Fruit fly (Drosophila melanogaster) whole organism, embryonic: ENCODE measurements around the gene CG6195.
A peak's percentile ranks its signal among the peaks of the same experiment; 100 is the strongest.

ENCODE experiments used
- Atf6 ChIP-seq: fragments of 200-800 bp; sonication (Bioruptor generic); IDR thresholded peaks from 2 replicates; pipeline ENCODE4 v1.3.6; 2022; ENCODE audit warnings: missing biosample characterization, missing genetic modification characterization
- CG11504 ChIP-seq: fragments of 200-800 bp; sonication (Bioruptor generic); optimal IDR thresholded peaks from 3 replicates; lab custom pipeline; 2019; ENCODE audit warnings: missing biosample characterization, mild to moderate bottlenecking, missing genetic modification characterization, moderate library complexity
- CG12769 ChIP-seq: fragments of 200-800 bp; sonication (Bioruptor generic); optimal IDR thresholded peaks from 2 replicates; lab custom pipeline; 2019; ENCODE audit warnings: missing biosample characterization, mild to moderate bottlenecking, missing genetic modification characterization, moderate library complexity
- CG15011 ChIP-seq: fragments of 200-800 bp; sonication (Bioruptor generic); optimal IDR thresholded peaks from 3 replicates; lab custom pipeline; 2018; ENCODE audit warnings: missing biosample characterization, mild to moderate bottlenecking, missing genetic modification characterization
- CG17385 ChIP-seq: fragments of 200-800 bp; sonication (Bioruptor generic); optimal IDR thresholded peaks from 3 replicates; lab custom pipeline; 2018; ENCODE audit warnings: missing biosample characterization, mild to moderate bottlenecking, missing genetic modification characterization
- CG1792 ChIP-seq: fragments of 200-800 bp; sonication (Bioruptor generic); optimal IDR thresholded peaks from 2 replicates; lab custom pipeline; 2016; ENCODE audit warnings: missing biosample characterization, missing genetic modification characterization
- CG18262 ChIP-seq: fragments of 200-800 bp; optimal IDR thresholded peaks from 3 replicates; lab custom pipeline; 2019; ENCODE audit warnings: missing biosample characterization, mild to moderate bottlenecking, missing genetic modification characterization, moderate library complexity
- CG2875 ChIP-seq: fragments of 200-800 bp; sonication (Bioruptor generic); optimal IDR thresholded peaks from 2 replicates; lab custom pipeline; 2017; ENCODE audit warnings: missing biosample characterization, mild to moderate bottlenecking, missing genetic modification characterization, missing genetic modification reagents
- CG34224 ChIP-seq: fragments of 200-800 bp; sonication (Bioruptor generic); IDR thresholded peaks from 3 replicates; pipeline ENCODE4 v1.3.6; 2022; ENCODE audit warnings: missing biosample characterization, missing genetic modification characterization; ENCODE audit not compliant: partially characterized antibody
- CG3726 ChIP-seq: fragments of 200-800 bp; sonication (Bioruptor generic); IDR thresholded peaks from 3 replicates; pipeline ENCODE4, ENCODE4 v1.3.6; 2022; ENCODE audit warnings: missing biosample characterization, missing genetic modification characterization
- CG6813 ChIP-seq: fragments of 200-800 bp; sonication (Bioruptor generic); optimal IDR thresholded peaks from 2 replicates; lab custom pipeline; 2017; ENCODE audit warnings: missing biosample characterization, missing genetic modification characterization, mild to moderate bottlenecking, moderate library complexity, missing genetic modification reagents
- CG7928 ChIP-seq: fragments of 200-800 bp; sonication (Bioruptor generic); optimal IDR thresholded peaks from 2 replicates; lab custom pipeline; 2017; ENCODE audit warnings: missing biosample characterization, mild to moderate bottlenecking, missing genetic modification characterization
- CG8765 ChIP-seq: fragments of 200-800 bp; sonication (Bioruptor generic); IDR thresholded peaks from 2 replicates; pipeline ENCODE4 v1.3.6; 2022; ENCODE audit warnings: missing biosample characterization, missing genetic modification characterization
- CG9876 ChIP-seq: fragments of 200-800 bp; sonication (Bioruptor generic); optimal IDR thresholded peaks from 2 replicates; lab custom pipeline; 2016; ENCODE audit warnings: missing biosample characterization, missing genetic modification characterization
- CHES-1-like ChIP-seq: fragments of 200-800 bp; sonication (Bioruptor generic); optimal IDR thresholded peaks from 2 replicates; lab custom pipeline; 2016; ENCODE audit warnings: missing biosample characterization, missing genetic modification characterization
- Dll ChIP-seq: fragments of 200-800 bp; sonication (Bioruptor generic); IDR thresholded peaks from 4 replicates; pipeline ENCODE4 v1.3.6; 2022; ENCODE audit warnings: missing biosample characterization, missing genetic modification characterization; ENCODE audit not compliant: partially characterized antibody
- Dp ChIP-seq: fragments of 200-800 bp; sonication (Bioruptor generic); optimal IDR thresholded peaks from 2 replicates; lab custom pipeline; 2018; ENCODE audit warnings: missing biosample characterization, mild to moderate bottlenecking, missing genetic modification characterization, moderate library complexity
- Dref ChIP-seq: fragments of 200-800 bp; sonication (Bioruptor generic); IDR thresholded peaks from 2 replicates; pipeline ENCODE4 v1.3.6; 2022; ENCODE audit warnings: missing biosample characterization, missing genetic modification characterization
- Fer1 ChIP-seq: fragments of 200-800 bp; sonication (Bioruptor generic); optimal IDR thresholded peaks from 2 replicates; lab custom pipeline; 2017; ENCODE audit warnings: missing biosample characterization, mild to moderate bottlenecking, missing genetic modification characterization
- Fer3 ChIP-seq: fragments of 200-800 bp; sonication (Bioruptor generic); optimal IDR thresholded peaks from 2 replicates; lab custom pipeline; 2018; ENCODE audit warnings: missing biosample characterization, mild to moderate bottlenecking, missing genetic modification characterization, moderate library complexity
- Gug ChIP-seq: fragments of 200-800 bp; sonication (Bioruptor generic); IDR thresholded peaks from 4 replicates; pipeline ENCODE4 v1.3.6; 2022; ENCODE audit warnings: missing biosample characterization, missing genetic modification characterization
- Jarid2 ChIP-seq: fragments of 200-800 bp; sonication (Bioruptor generic); optimal IDR thresholded peaks from 3 replicates; lab custom pipeline; 2017; ENCODE audit warnings: mild to moderate bottlenecking, missing biosample characterization, missing genetic modification reagents, missing genetic modification characterization
- NC2α ChIP-seq: fragments of 200-800 bp; sonication (Bioruptor generic); optimal IDR thresholded peaks from 2 replicates; lab custom pipeline; 2016; ENCODE audit warnings: missing biosample characterization, missing genetic modification characterization
- Pdp1 ChIP-seq, 2 experiments: fragments of 200-800 bp; sonication (Bioruptor generic); optimal IDR thresholded peaks; 3 replicates each; lab custom pipeline; 2016; ENCODE audit warnings: missing biosample characterization in 2 of 2, missing genetic modification characterization in 2 of 2, mild to moderate bottlenecking in 1 of 2, moderate library complexity in 1 of 2
- Ptx1 ChIP-seq: fragments of 200-800 bp; sonication (Bioruptor generic); IDR thresholded peaks from 2 replicates; pipeline ENCODE4 v1.3.6; 2022; ENCODE audit warnings: missing biosample characterization, missing genetic modification characterization
- Rx ChIP-seq: fragments of 200-800 bp; sonication (Bioruptor generic); IDR thresholded peaks from 2 replicates; pipeline ENCODE4 v1.3.6; 2022; ENCODE audit warnings: missing biosample characterization, missing genetic modification characterization
- Sin3A ChIP-seq: fragments of >200 bp; optimal IDR thresholded peaks from 2 replicates; lab custom pipeline; 2018
- Ssrp ChIP-seq: fragments of 200-800 bp; sonication (Bioruptor generic); optimal IDR thresholded peaks from 2 replicates; lab custom pipeline; 2018; ENCODE audit warnings: missing biosample characterization, mild to moderate bottlenecking, missing genetic modification characterization, moderate library complexity
- Trl ChIP-seq, 3 experiments: fragments of >200 bp in 2 of 3; fragments of 200-800 bp in 1 of 3; sonication (Bioruptor generic) in 1 of 3; optimal IDR thresholded peaks; 2 replicates in 1 of 3; 3 replicates in 2 of 3; lab custom pipeline; 2016 to 2017; ENCODE audit warnings: missing biosample characterization in 1 of 3, missing genetic modification characterization in 1 of 3
- YL-1 ChIP-seq: fragments of 200-800 bp; sonication (Bioruptor generic); optimal IDR thresholded peaks from 3 replicates; lab custom pipeline; 2017; ENCODE audit warnings: missing biosample characterization, mild to moderate bottlenecking, missing genetic modification characterization
- ash1 ChIP-seq: fragments of 200-800 bp; sonication (Bioruptor generic); optimal IDR thresholded peaks from 2 replicates; lab custom pipeline; 2018; ENCODE audit warnings: missing biosample characterization, mild to moderate bottlenecking, missing genetic modification characterization
- bbx ChIP-seq: fragments of 200-800 bp; sonication (Bioruptor generic); IDR thresholded peaks from 2 replicates; pipeline ENCODE4 v1.3.6; 2022; ENCODE audit warnings: missing biosample characterization, missing genetic modification characterization; ENCODE audit not compliant: partially characterized antibody
- cato ChIP-seq: fragments of 200-800 bp; sonication (Bioruptor generic); optimal IDR thresholded peaks from 2 replicates; lab custom pipeline; 2016; ENCODE audit warnings: missing biosample characterization, missing genetic modification characterization, borderline replicate concordance
- cg ChIP-seq: fragments of 200-800 bp; sonication (Bioruptor generic); optimal IDR thresholded peaks from 3 replicates; lab custom pipeline; 2019; ENCODE audit warnings: missing biosample characterization, mild to moderate bottlenecking, missing genetic modification characterization, moderate library complexity
- croc ChIP-seq: fragments of 200-800 bp; sonication (Bioruptor generic); conservative IDR thresholded peaks from 3 replicates; pipeline ENCODE4 v1.3.6; 2022; ENCODE audit warnings: missing biosample characterization, missing genetic modification characterization
- crol ChIP-seq: fragments of 200-800 bp; sonication (Bioruptor generic); IDR thresholded peaks from 2 replicates; pipeline ENCODE4 v1.3.6; 2022; ENCODE audit warnings: missing biosample characterization, missing genetic modification characterization
- dm ChIP-seq: fragments of 200-800 bp; sonication (Bioruptor generic); optimal IDR thresholded peaks from 3 replicates; lab custom pipeline; 2016; ENCODE audit warnings: missing biosample characterization, missing genetic modification characterization
- ems ChIP-seq: fragments of 200-800 bp; sonication (Bioruptor generic); optimal IDR thresholded peaks from 3 replicates; lab custom pipeline; 2016; ENCODE audit warnings: missing biosample characterization, missing genetic modification characterization
- en ChIP-seq: fragments of 200-800 bp; sonication (Bioruptor generic); optimal IDR thresholded peaks from 2 replicates; lab custom pipeline; 2016; ENCODE audit warnings: missing biosample characterization, missing genetic modification characterization
- eve ChIP-seq, 2 experiments: fragments of >200 bp; optimal IDR thresholded peaks; 2 replicates each; lab custom pipeline; 2017; ENCODE audit warnings: missing biosample characterization in 2 of 2, missing genetic modification characterization in 2 of 2
- mam ChIP-seq: fragments of 200-800 bp; sonication (Bioruptor generic); optimal IDR thresholded peaks from 3 replicates; lab custom pipeline; 2016; ENCODE audit warnings: missing biosample characterization, missing genetic modification characterization
- nmo ChIP-seq: fragments of 200-800 bp; sonication (Bioruptor generic); optimal IDR thresholded peaks from 2 replicates; lab custom pipeline; 2018; ENCODE audit warnings: missing biosample characterization, mild to moderate bottlenecking, missing genetic modification characterization, moderate library complexity
- pan ChIP-seq, 4 experiments: fragments of >200 bp in 3 of 4; fragments of 200-800 bp in 1 of 4; sonication (Bioruptor generic) in 1 of 4; optimal IDR thresholded peaks in 3 of 4; IDR thresholded peaks in 1 of 4; 2 replicates each; pipeline versions ENCODE4 v1.3.6 to Lab custom; 2017 to 2022; ENCODE audit warnings: missing biosample characterization in 2 of 4, missing genetic modification characterization in 2 of 4, mixed read lengths in 1 of 4
- pho ChIP-seq: fragments of 200-800 bp; sonication (Bioruptor generic); optimal IDR thresholded peaks from 2 replicates; lab custom pipeline; 2016; ENCODE audit warnings: missing biosample characterization, missing genetic modification characterization
- rib ChIP-seq: fragments of 200-800 bp; sonication (Bioruptor generic); IDR thresholded peaks from 2 replicates; pipeline ENCODE4 v1.3.6; 2022; ENCODE audit warnings: missing biosample characterization, missing genetic modification characterization
- sim ChIP-seq: fragments of 200-800 bp; sonication (Bioruptor generic); IDR thresholded peaks from 2 replicates; pipeline ENCODE4 v1.3.6; 2022; ENCODE audit warnings: missing biosample characterization, missing genetic modification characterization
- sima ChIP-seq: fragments of 200-800 bp; sonication (Bioruptor generic); optimal IDR thresholded peaks from 2 replicates; lab custom pipeline; 2016; ENCODE audit warnings: missing biosample characterization, missing genetic modification characterization
- zen2 ChIP-seq: fragments of 200-800 bp; sonication (Bioruptor generic); IDR thresholded peaks from 3 replicates; pipeline ENCODE4 v1.3.6; 2022; ENCODE audit warnings: missing biosample characterization, missing genetic modification characterization; ENCODE audit not compliant: partially characterized antibody

The CG6195 gene

dm6 chr3R:19642893-19643270 lies 5.3 kb downstream of the CG6195 start (continued):
- no peak for TF ChIP-seq pan (optimal IDR thresholded peaks at IDR 0.05; lab: Kevin White, UChicago)
- peak in 1 of 2 experiments; percentile 31 for TF ChIP-seq pan (GFP tag; optimal IDR thresholded peaks at IDR 0.05 in 1 of 2, IDR thresholded peaks at IDR 0.05 in 1 of 2)
- no peak for TF ChIP-seq Ssrp (tag; lab: Kevin White, UChicago)
- TF ChIP-seq CG17385 (GFP tag; lab: Kevin White, UChicago): no peak
- no peak for TF ChIP-seq NC2α
- TF ChIP-seq Gug: no peak
- TF ChIP-seq eve (GFP tag; optimal IDR thresholded peaks at IDR 0.05; lab: Kevin White, UChicago): no peak
- TF ChIP-seq ash1 (GFP tag; lab: Kevin White, UChicago): no peak
- no peak for TF ChIP-seq CG2875 (GFP tag; lab: Kevin White, UChicago)
- TF ChIP-seq Rx: no peak
- no peak for TF ChIP-seq CG18262 (tag; lab: Kevin White, UChicago)
- TF ChIP-seq ems: no peak
- no peak for TF ChIP-seq nmo (GFP tag; lab: Kevin White, UChicago)
- peak; percentile 25 for TF ChIP-seq Fer3
- no peak for TF ChIP-seq Atf6 (GFP tag; lab: Robert Waterston, UW)
- no peak for TF ChIP-seq Jarid2 (GFP tag; lab: Kevin White, UChicago)
- TF ChIP-seq pho (GFP tag; lab: Kevin White, UChicago): no peak
- TF ChIP-seq Fer1: no peak

dm6 chr3R:19642092-19642892 lies 5.9 kb downstream of the CG6195 start, which contains the start of gene subdued:
TSS of gene subdued (minus strand) at chr3R:19642722.
- TF ChIP-seq zen2 (GFP tag; lab: Robert Waterston, UW) (no peak; the same call in 2 of the 3 replicates), CG1792 (GFP tag; lab: Kevin White, UChicago) (no peak), CHES-1-like (GFP tag; lab: Kevin White, UChicago) (no peak), CG34224 (GFP tag; lab: Robert Waterston, UW) (peak; percentile 60; the same call in 1 of the 3 replicates), sima (GFP tag; lab: Kevin White, UChicago) (no peak), cato (GFP tag; lab: Kevin White, UChicago) (no peak), crol (GFP tag; lab: Robert Waterston, UW) (peak; percentile 91), CG11504 (tag; lab: Kevin White, UChicago) (no peak), sim (GFP tag; lab: Robert Waterston, UW) (no peak), croc (0 out of 3 replicates have a peak, but pooled peaks have one; percentile 8), dm (GFP tag; lab: Kevin White, UChicago) (no peak), en (GFP tag; lab: Kevin White, UChicago) (no peak), mam (GFP tag; lab: Kevin White, UChicago) (no peak), CG6813 (GFP tag; lab: Kevin White, UChicago) (peak; percentile 4), Sin3A (lab: Kevin White, UChicago) (peak; percentile 7), CG9876 (no peak), rib (peak; percentile 29; the same call in 1 of the 2 replicates), Pdp1 (GFP tag; optimal IDR thresholded peaks at IDR 0.05; lab: Kevin White, UChicago) (peak in 1 of 2 experiments; percentile 51), CG7928 (GFP tag; lab: Kevin White, UChicago) (no peak), CG15011 (GFP tag; lab: Kevin White, UChicago) (no peak), Dp (GFP tag; lab: Kevin White, UChicago) (peak; percentile 89), Dll (GFP tag; lab: Robert Waterston, UW) (no peak), Ptx1 (GFP tag; lab: Robert Waterston, UW) (no peak), Dref (GFP tag; lab: Robert Waterston, UW) (peak; percentile 75), YL-1 (GFP tag; lab: Kevin White, UChicago) (peak; percentile 15), Trl (optimal IDR thresholded peaks at IDR 0.05; lab: Kevin White, UChicago) (peak in 1 of 2 experiments; percentile 20), Trl (GFP tag; optimal IDR thresholded peaks at IDR 0.05; lab: Kevin White, UChicago) (no peak), CG12769 (peak; percentile 74), cg (peak; percentile 55), bbx (GFP tag; lab: Robert Waterston, UW) (peak; percentile 38), CG3726 (GFP tag; lab: Robert Waterston, UW) (0 out of 3 replicates have a peak, but pooled peaks have one; percentile 3), CG8765 (no peak)
